Worm (Caenorhabditis elegans): ENCODE measurements around the gene Y53G8AR.5.

DNA sequence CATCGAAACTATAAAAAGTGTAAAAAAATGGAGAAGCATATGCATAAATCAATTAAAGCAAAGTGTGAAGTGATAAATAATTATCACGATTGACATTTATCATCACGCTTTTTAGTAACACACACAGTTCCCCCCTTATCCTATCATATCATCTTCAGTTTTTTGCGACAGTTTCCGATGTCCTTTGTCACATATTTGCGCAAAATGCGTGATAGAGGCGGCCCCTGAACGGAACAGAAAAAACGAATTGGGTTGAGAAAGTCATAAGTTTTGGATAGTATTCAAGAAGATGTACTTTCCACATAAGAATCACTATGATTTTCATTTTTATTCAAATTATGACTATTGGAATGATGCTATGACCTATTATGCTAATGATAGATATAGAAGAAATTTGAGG, 51.8 kb downstream of the Y53G8AR.5 start:
- TF ChIP-seq klf-2 (GFP tag; conservative IDR thresholded peaks at IDR 0.05) = no peak
- TF ChIP-seq tab-1 (GFP tag; IDR thresholded peaks at IDR 0.05) = no peak
- no peak for TF ChIP-seq ztf-29 (GFP tag; IDR thresholded peaks at IDR 0.05)
- TF ChIP-seq flt-1 (GFP tag; IDR thresholded peaks at IDR 0.05) = no peak
- TF ChIP-seq cog-1 (tag; optimal IDR thresholded peaks at IDR 0.05) = no peak
- no peak for TF ChIP-seq ref-1 (GFP tag; conservative IDR thresholded peaks at IDR 0.05)
- no peak for TF ChIP-seq T22C8.4 (GFP tag; IDR thresholded peaks at IDR 0.05)

All from whole organism, midembryonic.